Fruit fly (Drosophila melanogaster) whole organism, wandering third instar larva: ENCODE results near the gene bdl.

Experiments
- Abd-B ChIP-seq: fragments of >200 bp; optimal IDR thresholded peaks from 2 replicates; lab custom pipeline; 2017; ENCODE audit warnings: missing biosample characterization, missing genetic modification characterization
- CG32264 ChIP-seq: fragments of 200-800 bp; sonication (Bioruptor generic); optimal IDR thresholded peaks from 2 replicates; lab custom pipeline; 2016; ENCODE audit warnings: missing biosample characterization, missing genetic modification characterization
- CG9705 ChIP-seq: fragments of 200-800 bp; sonication (Bioruptor generic); optimal IDR thresholded peaks from 2 replicates; lab custom pipeline; 2018; ENCODE audit warnings: missing biosample characterization, mild to moderate bottlenecking, missing genetic modification characterization
- CrebA ChIP-seq: fragments of 200-800 bp; sonication (Bioruptor generic); optimal IDR thresholded peaks from 2 replicates; lab custom pipeline; 2016; ENCODE audit warnings: missing biosample characterization, mild to moderate bottlenecking, missing genetic modification characterization, borderline replicate concordance
- Dfd ChIP-seq: fragments of >200 bp; optimal IDR thresholded peaks from 2 replicates; lab custom pipeline; 2017; ENCODE audit warnings: missing biosample characterization, missing genetic modification characterization
- Dif ChIP-seq: fragments of 200-275, 200-300 bp; sonication (Bioruptor generic); optimal IDR thresholded peaks from 2 replicates; lab custom pipeline; 2018; ENCODE audit warnings: missing biosample characterization, missing genetic modification characterization; ENCODE audit not compliant: partially characterized antibody
- GATAd ChIP-seq: sonication (Bioruptor generic); optimal IDR thresholded peaks from 2 replicates; lab custom pipeline; 2016; ENCODE audit warnings: missing biosample characterization, missing genetic modification characterization
- HLH106 ChIP-seq: fragments of 200-800 bp; optimal IDR thresholded peaks from 3 replicates; lab custom pipeline; 2019; ENCODE audit warnings: missing biosample characterization, mild to moderate bottlenecking, missing genetic modification characterization, moderate library complexity
- Hnf4 ChIP-seq: fragments of 200-800 bp; sonication (Bioruptor generic); optimal IDR thresholded peaks from 2 replicates; lab custom pipeline; 2016; ENCODE audit warnings: missing biosample characterization, mild to moderate bottlenecking, missing genetic modification characterization
- Hr78 ChIP-seq: fragments of >200 bp; optimal IDR thresholded peaks from 2 replicates; lab custom pipeline; 2017; ENCODE audit warnings: missing biosample characterization, missing genetic modification characterization
- Hr83 ChIP-seq: fragments of 200-300 bp; sonication (Bioruptor generic); optimal IDR thresholded peaks from 2 replicates; lab custom pipeline; 2016; ENCODE audit warnings: missing biosample characterization, mild to moderate bottlenecking, missing genetic modification characterization, moderate library complexity; ENCODE audit not compliant: poor library complexity, severe bottlenecking
- Jra ChIP-seq: sonication (Bioruptor generic); optimal IDR thresholded peaks from 2 replicates; lab custom pipeline; 2016; ENCODE audit warnings: missing biosample characterization, missing genetic modification characterization
- Mio ChIP-seq: sonication (Bioruptor generic); optimal IDR thresholded peaks from 2 replicates; lab custom pipeline; 2016; ENCODE audit warnings: missing biosample characterization, missing genetic modification characterization
- Myc ChIP-seq: fragments of >200 bp; optimal IDR thresholded peaks from 2 replicates; lab custom pipeline; 2017
- OdsH ChIP-seq: fragments of 200-800 bp; sonication (Bioruptor generic); optimal IDR thresholded peaks from 2 replicates; lab custom pipeline; 2016; ENCODE audit warnings: missing biosample characterization, mild to moderate bottlenecking, missing genetic modification characterization
- Rel ChIP-seq, 2 experiments: fragments of 200-800 bp; sonication (Bioruptor generic) in 1 of 2; optimal IDR thresholded peaks; 2 replicates in 1 of 2; 3 replicates in 1 of 2; lab custom pipeline; 2016 to 2019; ENCODE audit warnings: mild to moderate bottlenecking in 2 of 2, missing biosample characterization in 2 of 2, missing genetic modification characterization in 2 of 2, moderate library complexity in 1 of 2
- Sp1 ChIP-seq: fragments of 200-800 bp; sonication (Bioruptor generic); optimal IDR thresholded peaks from 3 replicates; lab custom pipeline; 2019; ENCODE audit warnings: missing biosample characterization, mild to moderate bottlenecking, missing genetic modification characterization, moderate library complexity
- Vsx2 ChIP-seq: fragments of 200-300, 225-300 bp; sonication (Bioruptor generic); optimal IDR thresholded peaks from 2 replicates; lab custom pipeline; 2018; ENCODE audit warnings: missing biosample characterization, missing genetic modification characterization; ENCODE audit not compliant: partially characterized antibody
- br ChIP-seq: fragments of 200-800 bp; sonication (Bioruptor generic); optimal IDR thresholded peaks from 2 replicates; lab custom pipeline; 2016; ENCODE audit warnings: missing biosample characterization, missing genetic modification characterization
- brk ChIP-seq: fragments of 200-800 bp; sonication (Bioruptor generic); optimal IDR thresholded peaks from 2 replicates; lab custom pipeline; 2016; ENCODE audit warnings: missing biosample characterization, mild to moderate bottlenecking, missing genetic modification characterization
- dl ChIP-seq, 2 experiments: fragments of 175-275, 200-275 bp in 1 of 2; fragments of 200-275 bp in 1 of 2; sonication (Bioruptor generic); optimal IDR thresholded peaks; lab custom pipeline; 2018; ENCODE audit warnings: mild to moderate bottlenecking in 2 of 2, missing biosample characterization in 2 of 2, missing genetic modification characterization in 2 of 2, moderate library complexity in 2 of 2; ENCODE audit not compliant: partially characterized antibody in 2 of 2, insufficient read depth in 1 of 2
- dmrt93B ChIP-seq: fragments of 200-800 bp; sonication (Bioruptor generic); optimal IDR thresholded peaks from 2 replicates; lab custom pipeline; 2018; ENCODE audit warnings: missing biosample characterization, mild to moderate bottlenecking, missing genetic modification characterization
- dsf ChIP-seq: sonication (Bioruptor generic); optimal IDR thresholded peaks from 2 replicates; lab custom pipeline; 2016; ENCODE audit warnings: missing biosample characterization, missing genetic modification characterization, borderline replicate concordance
- ey ChIP-seq: fragments of 200-800 bp; sonication (Bioruptor generic); optimal IDR thresholded peaks from 2 replicates; lab custom pipeline; 2016; ENCODE audit warnings: missing biosample characterization, missing genetic modification characterization
- foxo ChIP-seq, 2 experiments: fragments of 200-800 bp; sonication (Bioruptor generic); optimal IDR thresholded peaks; 2 replicates in 1 of 2; 3 replicates in 1 of 2; lab custom pipeline; 2016 to 2017; ENCODE audit warnings: missing biosample characterization in 2 of 2, missing genetic modification characterization in 2 of 2
- fru ChIP-seq: fragments of 200-800 bp; sonication (Bioruptor generic); optimal IDR thresholded peaks from 3 replicates; lab custom pipeline; 2016; ENCODE audit warnings: missing biosample characterization, mild to moderate bottlenecking, missing genetic modification characterization
- h ChIP-seq: fragments of 200-800 bp; sonication (Bioruptor generic); optimal IDR thresholded peaks from 3 replicates; lab custom pipeline; 2016; ENCODE audit warnings: missing biosample characterization, mild to moderate bottlenecking, missing genetic modification characterization
- jim ChIP-seq: fragments of 175-275, 200-325 bp; sonication (Bioruptor generic); optimal IDR thresholded peaks from 2 replicates; lab custom pipeline; 2016; ENCODE audit warnings: missing biosample characterization, mild to moderate bottlenecking, missing genetic modification characterization
- lola ChIP-seq: fragments of >200 bp; optimal IDR thresholded peaks from 2 replicates; lab custom pipeline; 2017; ENCODE audit warnings: missing biosample characterization, missing genetic modification characterization
- pan ChIP-seq: fragments of >200 bp; optimal IDR thresholded peaks from 2 replicates; lab custom pipeline; 2017
- psq ChIP-seq: fragments of 200-800 bp; sonication (Bioruptor generic); optimal IDR thresholded peaks from 3 replicates; lab custom pipeline; 2017; ENCODE audit warnings: missing biosample characterization, mild to moderate bottlenecking, missing genetic modification characterization, moderate library complexity
- rgr ChIP-seq: fragments of 200-800 bp; sonication (Bioruptor generic); optimal IDR thresholded peaks from 3 replicates; lab custom pipeline; 2016; ENCODE audit warnings: missing biosample characterization, mild to moderate bottlenecking, missing genetic modification characterization
- sage ChIP-seq: fragments of 200-800 bp; sonication (Bioruptor generic); optimal IDR thresholded peaks from 2 replicates; lab custom pipeline; 2016; ENCODE audit warnings: missing biosample characterization, mild to moderate bottlenecking, missing genetic modification characterization
- sv ChIP-seq: fragments of 200-800 bp; sonication (Bioruptor generic); optimal IDR thresholded peaks from 3 replicates; lab custom pipeline; 2016; ENCODE audit warnings: missing biosample characterization, missing genetic modification characterization
- tai ChIP-seq: sonication (Bioruptor generic); optimal IDR thresholded peaks from 2 replicates; lab custom pipeline; 2016; ENCODE audit warnings: missing biosample characterization, missing genetic modification characterization
- usp ChIP-seq: fragments of >200 bp; optimal IDR thresholded peaks from 2 replicates; lab custom pipeline; 2017; ENCODE audit warnings: missing biosample characterization, missing genetic modification characterization

bdl gene

DNA sequence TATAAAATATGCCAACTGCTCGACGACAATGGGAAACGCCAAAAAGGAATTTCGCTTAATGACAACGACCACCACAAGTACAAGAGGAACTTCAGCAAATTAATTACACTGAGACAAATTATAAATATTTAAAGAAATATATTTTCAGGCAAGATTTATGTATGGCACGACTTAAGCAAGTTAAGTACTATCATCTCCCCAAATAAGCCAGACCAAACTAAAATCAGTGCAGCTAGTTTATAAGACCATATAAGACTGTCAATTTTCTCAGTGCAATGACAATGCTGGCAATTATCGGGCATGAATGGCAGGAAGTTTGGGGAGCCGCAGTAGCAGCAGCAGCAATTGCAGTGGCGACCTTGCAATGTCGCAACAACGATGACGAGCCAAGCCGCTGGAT is 24.2 kb downstream of the bdl start:
- TF ChIP-seq Vsx2 (GFP tag; lab: Kevin White, UChicago) (no peak), ey (GFP tag; lab: Kevin White, UChicago) (no peak), foxo (GFP tag; optimal IDR thresholded peaks at IDR 0.05; lab: Kevin White, UChicago) (peak in 1 of 2 experiments; percentile 33), dmrt93B (GFP tag; lab: Kevin White, UChicago) (peak; percentile 20), tai (GFP tag; lab: Kevin White, UChicago) (no peak), brk (no peak), h (GFP tag; lab: Kevin White, UChicago) (peak; percentile 44), Dfd (no peak), CrebA (no peak), HLH106 (peak; percentile 56), psq (GFP tag; lab: Kevin White, UChicago) (peak; percentile 4), fru (GFP tag; lab: Kevin White, UChicago) (no peak), sage (no peak), Hnf4 (no peak), Rel (GFP tag; optimal IDR thresholded peaks at IDR 0.05; lab: Kevin White, UChicago) (no peak), Rel (tag; optimal IDR thresholded peaks at IDR 0.05; lab: Kevin White, UChicago) (no peak), Myc (no peak), CG9705 (GFP tag; lab: Kevin White, UChicago) (no peak), CG32264 (GFP tag; lab: Kevin White, UChicago) (no peak), dsf (GFP tag; lab: Kevin White, UChicago) (no peak), Hr83 (GFP tag; lab: Kevin White, UChicago) (no peak), Mio (GFP tag; lab: Kevin White, UChicago) (no peak), Sp1 (GFP tag; lab: Kevin White, UChicago) (peak; percentile 19), rgr (GFP tag; lab: Kevin White, UChicago) (peak; percentile 17), GATAd (no peak), sv (GFP tag; lab: Kevin White, UChicago) (no peak), dl (GFP tag; optimal IDR thresholded peaks at IDR 0.05; lab: Kevin White, UChicago; ENCODE audit: insufficient read depth in 1 of 2, partially characterized antibody in 2 of 2) (no peak), jim (GFP tag; lab: Kevin White, UChicago) (no peak), OdsH (no peak), br (GFP tag; lab: Kevin White, UChicago) (peak; percentile 33), Dif (GFP tag; lab: Kevin White, UChicago) (no peak), Jra (GFP tag; lab: Kevin White, UChicago) (no peak), usp (no peak)

DNA sequence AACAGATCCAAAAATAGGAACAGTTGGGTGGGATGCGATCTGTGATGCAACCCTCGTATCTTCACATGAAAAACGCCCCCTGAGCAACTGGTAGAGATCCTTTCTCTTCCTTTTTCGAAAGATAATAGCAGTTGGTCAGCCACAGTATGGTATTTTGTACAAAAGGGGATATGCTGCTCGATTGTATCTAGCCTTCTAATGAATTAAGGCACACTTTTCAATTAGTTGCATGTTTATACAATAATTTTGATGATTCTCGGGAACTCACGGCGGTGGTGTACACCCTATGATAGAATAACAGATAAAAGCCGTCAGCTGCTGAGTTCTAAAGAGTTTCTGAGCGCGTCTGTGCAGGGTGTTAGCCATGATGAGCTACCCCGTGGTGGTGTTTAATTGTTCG is 25.3 kb downstream of the bdl start:
- TF ChIP-seq Hnf4 (no peak), lola (GFP tag; lab: Kevin White, UChicago) (no peak), pan (lab: Kevin White, UChicago) (no peak), Dif (GFP tag; lab: Kevin White, UChicago) (no peak), GATAd (no peak), Abd-B (GFP tag; lab: Kevin White, UChicago) (no peak), CG32264 (GFP tag; lab: Kevin White, UChicago) (no peak), rgr (GFP tag; lab: Kevin White, UChicago) (no peak), dsf (GFP tag; lab: Kevin White, UChicago) (no peak), br (GFP tag; lab: Kevin White, UChicago) (no peak), Jra (GFP tag; lab: Kevin White, UChicago) (no peak), tai (GFP tag; lab: Kevin White, UChicago) (no peak), Dfd (no peak), Hr78 (GFP tag; lab: Kevin White, UChicago) (no peak), Myc (no peak), dmrt93B (GFP tag; lab: Kevin White, UChicago) (no peak), ey (GFP tag; lab: Kevin White, UChicago) (no peak), fru (GFP tag; lab: Kevin White, UChicago) (no peak), dl (GFP tag; optimal IDR thresholded peaks at IDR 0.05; lab: Kevin White, UChicago; ENCODE audit: insufficient read depth in 1 of 2, partially characterized antibody in 2 of 2) (no peak), Rel (GFP tag; optimal IDR thresholded peaks at IDR 0.05; lab: Kevin White, UChicago) (no peak), Rel (tag; optimal IDR thresholded peaks at IDR 0.05; lab: Kevin White, UChicago) (no peak)
- TF ChIP-seq, all 38 proteins: peak for 0
